Fruit fly (Drosophila melanogaster) whole organism, embryonic: Measurements from ENCODE around the gene da.

Source experiments
- CG1024 ChIP-seq: fragments of 200-800 bp; sonication (Bioruptor generic); IDR thresholded peaks from 2 replicates; pipeline ENCODE4 v1.3.6; 2022; ENCODE audit warnings: missing biosample characterization, missing genetic modification characterization
- CG10543 ChIP-seq: fragments of 200-800 bp; sonication (Bioruptor generic); optimal IDR thresholded peaks from 3 replicates; lab custom pipeline; 2017; ENCODE audit warnings: missing biosample characterization, mild to moderate bottlenecking, missing genetic modification characterization, moderate library complexity
- CG11398 ChIP-seq: fragments of 200-800 bp; sonication (Bioruptor generic); optimal IDR thresholded peaks from 2 replicates; lab custom pipeline; 2016; ENCODE audit warnings: missing biosample characterization, missing genetic modification characterization
- CG11456 ChIP-seq: fragments of 200-800 bp; sonication (Bioruptor generic); IDR thresholded peaks from 3 replicates; pipeline ENCODE4 v1.3.6; 2022; ENCODE audit warnings: missing biosample characterization, missing genetic modification characterization
- CG11723 ChIP-seq: fragments of 200-800 bp; sonication (Bioruptor generic); optimal IDR thresholded peaks from 2 replicates; lab custom pipeline; 2017; ENCODE audit warnings: missing biosample characterization, mild to moderate bottlenecking, missing genetic modification characterization
- CG1647 ChIP-seq: fragments of 200-800 bp; sonication (Bioruptor generic); optimal IDR thresholded peaks from 3 replicates; lab custom pipeline; 2016; ENCODE audit warnings: missing biosample characterization, missing genetic modification characterization
- CG17359 ChIP-seq: fragments of 200-800 bp; sonication (Bioruptor generic); optimal IDR thresholded peaks from 3 replicates; lab custom pipeline; 2018; ENCODE audit warnings: missing biosample characterization, mild to moderate bottlenecking, missing genetic modification characterization, moderate library complexity
- CG17829 ChIP-seq: fragments of 200-800 bp; optimal IDR thresholded peaks from 2 replicates; lab custom pipeline; 2019; ENCODE audit warnings: missing biosample characterization, mild to moderate bottlenecking, missing genetic modification characterization, moderate library complexity
- CG30403 ChIP-seq: fragments of 200-800 bp; sonication (Bioruptor generic); optimal IDR thresholded peaks from 3 replicates; lab custom pipeline; 2016; ENCODE audit warnings: missing biosample characterization, missing genetic modification characterization
- CG3281 ChIP-seq: fragments of 200-800 bp; sonication (Bioruptor generic); optimal IDR thresholded peaks from 3 replicates; lab custom pipeline; 2017; ENCODE audit warnings: missing biosample characterization, mild to moderate bottlenecking, missing genetic modification characterization
- CG4820 ChIP-seq: fragments of 200-800 bp; sonication (Bioruptor generic); optimal IDR thresholded peaks from 3 replicates; lab custom pipeline; 2016; ENCODE audit warnings: missing biosample characterization, missing genetic modification characterization
- CG6654 ChIP-seq: fragments of 200-800 bp; sonication (Bioruptor generic); optimal IDR thresholded peaks from 2 replicates; lab custom pipeline; 2017; ENCODE audit warnings: missing biosample characterization, mild to moderate bottlenecking, missing genetic modification characterization
- CG6813 ChIP-seq: fragments of 200-800 bp; sonication (Bioruptor generic); optimal IDR thresholded peaks from 2 replicates; lab custom pipeline; 2017; ENCODE audit warnings: missing biosample characterization, missing genetic modification characterization, mild to moderate bottlenecking, moderate library complexity, missing genetic modification reagents
- CG7928 ChIP-seq: fragments of 200-800 bp; sonication (Bioruptor generic); optimal IDR thresholded peaks from 2 replicates; lab custom pipeline; 2017; ENCODE audit warnings: missing biosample characterization, mild to moderate bottlenecking, missing genetic modification characterization
- CG9876 ChIP-seq: fragments of 200-800 bp; sonication (Bioruptor generic); optimal IDR thresholded peaks from 2 replicates; lab custom pipeline; 2016; ENCODE audit warnings: missing biosample characterization, missing genetic modification characterization
- D ChIP-seq, 2 experiments: fragments of 200-800 bp in 1 of 2; fragments of >200 bp in 1 of 2; sonication (Bioruptor generic) in 1 of 2; optimal IDR thresholded peaks; 2 replicates in 1 of 2; 3 replicates in 1 of 2; lab custom pipeline; 2017; ENCODE audit warnings: mild to moderate bottlenecking in 1 of 2, missing biosample characterization in 1 of 2, missing genetic modification characterization in 1 of 2, missing genetic modification reagents in 1 of 2
- Dref ChIP-seq: fragments of 200-800 bp; sonication (Bioruptor generic); IDR thresholded peaks from 2 replicates; pipeline ENCODE4 v1.3.6; 2022; ENCODE audit warnings: missing biosample characterization, missing genetic modification characterization
- Hand ChIP-seq: fragments of 200-800 bp; sonication (Bioruptor generic); optimal IDR thresholded peaks from 2 replicates; lab custom pipeline; 2017; ENCODE audit warnings: mild to moderate bottlenecking, missing biosample characterization, missing genetic modification reagents, missing genetic modification characterization
- HmgZ ChIP-seq: fragments of 200-800 bp; sonication (Bioruptor generic); optimal IDR thresholded peaks from 2 replicates; lab custom pipeline; 2018; ENCODE audit warnings: missing biosample characterization, mild to moderate bottlenecking, missing genetic modification characterization
- Med ChIP-seq: fragments of 200-800 bp; sonication (Bioruptor generic); peaks from one replicate; lab custom pipeline; 2016; ENCODE audit warnings: missing biosample characterization, missing genetic modification characterization, mild to moderate bottlenecking, inconsistent platforms, moderate library complexity
- Meics ChIP-seq: fragments of 200-800 bp; sonication (Bioruptor generic); optimal IDR thresholded peaks from 2 replicates; lab custom pipeline; 2017; ENCODE audit warnings: missing biosample characterization, mild to moderate bottlenecking, missing genetic modification characterization
- Mrtf ChIP-seq: fragments of 200-800 bp; sonication (Bioruptor generic); IDR thresholded peaks from 3 replicates; pipeline ENCODE4 v1.3.6; 2022; ENCODE audit warnings: missing biosample characterization, missing genetic modification characterization
- NC2α ChIP-seq: fragments of 200-800 bp; sonication (Bioruptor generic); optimal IDR thresholded peaks from 2 replicates; lab custom pipeline; 2016; ENCODE audit warnings: missing biosample characterization, missing genetic modification characterization
- Nf-YA ChIP-seq: fragments of 200-800 bp; sonication (Bioruptor generic); IDR thresholded peaks from 2 replicates; pipeline ENCODE4 v1.3.6; 2022; ENCODE audit warnings: missing biosample characterization, missing genetic modification characterization
- Optix ChIP-seq: fragments of 200-800 bp; sonication (Bioruptor generic); IDR thresholded peaks from 3 replicates; pipeline ENCODE4 v1.3.6; 2022; ENCODE audit warnings: missing biosample characterization, missing genetic modification characterization
- PHDP ChIP-seq: fragments of 200-800 bp; sonication (Bioruptor generic); optimal IDR thresholded peaks from 3 replicates; lab custom pipeline; 2018; ENCODE audit warnings: missing biosample characterization, mild to moderate bottlenecking, missing genetic modification characterization, moderate library complexity
- Six4 ChIP-seq: fragments of 200-800 bp; sonication (Bioruptor generic); optimal IDR thresholded peaks from 2 replicates; lab custom pipeline; 2016; ENCODE audit warnings: missing biosample characterization, missing genetic modification characterization
- Spps ChIP-seq: fragments of 200-800 bp; sonication (Bioruptor generic); optimal IDR thresholded peaks from 2 replicates; lab custom pipeline; 2018; ENCODE audit warnings: missing biosample characterization, mild to moderate bottlenecking, missing genetic modification characterization
- Tbp ChIP-seq: fragments of >200 bp; optimal IDR thresholded peaks from 2 replicates; lab custom pipeline; 2018; ENCODE audit warnings: missing biosample characterization, missing genetic modification characterization
- abd-A ChIP-seq: fragments of 200-800 bp; sonication (Bioruptor generic); optimal IDR thresholded peaks from 3 replicates; lab custom pipeline; 2019; ENCODE audit warnings: missing biosample characterization, mild to moderate bottlenecking, missing genetic modification characterization, moderate library complexity
- al ChIP-seq: fragments of 200-800 bp; sonication (Bioruptor generic); IDR thresholded peaks from 2 replicates; pipeline ENCODE4 v1.3.6; 2022; ENCODE audit warnings: missing biosample characterization, missing genetic modification characterization
- az2 ChIP-seq: fragments of 200-800 bp; sonication (Bioruptor generic); optimal IDR thresholded peaks from 3 replicates; lab custom pipeline; 2016; ENCODE audit warnings: missing biosample characterization, missing genetic modification characterization
- bigmax ChIP-seq: fragments of 200-800 bp; sonication (Bioruptor generic); optimal IDR thresholded peaks from 2 replicates; lab custom pipeline; 2018; ENCODE audit warnings: missing biosample characterization, mild to moderate bottlenecking, missing genetic modification characterization
- btn ChIP-seq: fragments of 200-800 bp; sonication (Bioruptor generic); optimal IDR thresholded peaks from 2 replicates; lab custom pipeline; 2016; ENCODE audit warnings: missing biosample characterization, missing genetic modification characterization
- ci ChIP-seq: fragments of 200-800 bp; sonication (Bioruptor generic); IDR thresholded peaks from 3 replicates; pipeline ENCODE4 v1.3.6; 2022; ENCODE audit warnings: missing biosample characterization, missing genetic modification characterization
- crp ChIP-seq, 2 experiments: fragments of 200-800 bp; sonication (Bioruptor generic); optimal IDR thresholded peaks; 2 replicates in 1 of 2; 3 replicates in 1 of 2; lab custom pipeline; 2017; ENCODE audit warnings: missing biosample characterization in 2 of 2, missing genetic modification characterization in 2 of 2, mild to moderate bottlenecking in 1 of 2, moderate library complexity in 1 of 2
- dmrt11E ChIP-seq: fragments of 200-800 bp; sonication (Bioruptor generic); optimal IDR thresholded peaks from 3 replicates; lab custom pipeline; 2018; ENCODE audit warnings: missing biosample characterization, mild to moderate bottlenecking, missing genetic modification characterization, moderate library complexity
- ftz-f1 ChIP-seq: fragments of 200-800 bp; sonication (Bioruptor generic); optimal IDR thresholded peaks from 2 replicates; lab custom pipeline; 2016; ENCODE audit warnings: missing biosample characterization, missing genetic modification characterization
- gcm ChIP-seq: fragments of 200-800 bp; sonication (Bioruptor generic); optimal IDR thresholded peaks from 2 replicates; lab custom pipeline; 2019; ENCODE audit warnings: missing biosample characterization, mild to moderate bottlenecking, missing genetic modification characterization, moderate library complexity
- grau ChIP-seq: fragments of 200-800 bp; optimal IDR thresholded peaks from 3 replicates; lab custom pipeline; 2019; ENCODE audit warnings: missing biosample characterization, mild to moderate bottlenecking, missing genetic modification characterization, moderate library complexity
- hbn ChIP-seq: fragments of 200-800 bp; sonication (Bioruptor generic); IDR thresholded peaks from 2 replicates; pipeline ENCODE4 v1.3.6; 2022; ENCODE audit warnings: missing biosample characterization, missing genetic modification characterization; ENCODE audit not compliant: partially characterized antibody
- ken ChIP-seq: fragments of 200-800 bp; sonication (Bioruptor generic); IDR thresholded peaks from 3 replicates; pipeline ENCODE4 v1.3.6; 2022; ENCODE audit warnings: missing biosample characterization, missing genetic modification characterization
- nerfin-1 ChIP-seq: fragments of 200-800 bp; sonication (Bioruptor generic); optimal IDR thresholded peaks from 3 replicates; lab custom pipeline; 2019; ENCODE audit warnings: missing biosample characterization, mild to moderate bottlenecking, missing genetic modification characterization, moderate library complexity
- pita ChIP-seq: fragments of 200-800 bp; sonication (Bioruptor generic); optimal IDR thresholded peaks from 2 replicates; lab custom pipeline; 2017; ENCODE audit warnings: missing biosample characterization, mild to moderate bottlenecking, missing genetic modification characterization
- pnt ChIP-seq: fragments of 200-800 bp; sonication (Bioruptor generic); optimal IDR thresholded peaks from 3 replicates; lab custom pipeline; 2016; ENCODE audit warnings: missing biosample characterization, missing genetic modification characterization
- ranshi ChIP-seq: fragments of 200-800 bp; sonication (Bioruptor generic); IDR thresholded peaks from 2 replicates; pipeline ENCODE4 v1.3.6; 2022; ENCODE audit warnings: missing biosample characterization, missing genetic modification characterization
- sens ChIP-seq: fragments of 200-800 bp; sonication (Bioruptor generic); peaks from one replicate; lab custom pipeline; 2016; ENCODE audit warnings: missing biosample characterization, missing genetic modification characterization
- stwl ChIP-seq: fragments of 200-800 bp; sonication (Bioruptor generic); optimal IDR thresholded peaks from 3 replicates; lab custom pipeline; 2018; ENCODE audit warnings: missing biosample characterization, mild to moderate bottlenecking, missing genetic modification characterization, moderate library complexity
- tll ChIP-seq, 2 experiments: fragments of 200-800 bp in 1 of 2; fragments of >200 bp in 1 of 2; sonication (Bioruptor generic) in 1 of 2; optimal IDR thresholded peaks; 2 replicates each; lab custom pipeline; 2017 to 2019; ENCODE audit warnings: missing biosample characterization in 2 of 2, missing genetic modification characterization in 2 of 2, mild to moderate bottlenecking in 1 of 2, moderate library complexity in 1 of 2
- vnd ChIP-seq: fragments of 200-800 bp; sonication (Bioruptor generic); IDR thresholded peaks from 3 replicates; pipeline ENCODE4 v1.3.6; 2022; ENCODE audit warnings: missing biosample characterization, missing genetic modification characterization; ENCODE audit not compliant: partially characterized antibody
- vvl ChIP-seq: fragments of 200-800 bp; sonication (Bioruptor generic); IDR thresholded peaks from 2 replicates; pipeline ENCODE4 v1.3.6; 2022; ENCODE audit warnings: missing biosample characterization, missing genetic modification characterization

da gene

dm6 chr2L:10366525-10366924 lies 21.4 kb upstream of the da start, which contains the start of gene CG5056 (continued):
- TF ChIP-seq abd-A (tag; lab: Kevin White, UChicago) (no peak), sens (GFP tag; lab: Kevin White, UChicago) (peak; percentile 49), CG4820 (GFP tag; lab: Kevin White, UChicago) (no peak), CG7928 (GFP tag; lab: Kevin White, UChicago) (peak; percentile 95), stwl (peak; percentile 59), al (GFP tag; lab: Robert Waterston, UW) (no peak; the same call in 1 of the 2 replicates), pita (GFP tag; lab: Kevin White, UChicago) (no peak), ken (GFP tag; lab: Robert Waterston, UW) (no peak), gcm (GFP tag; lab: Kevin White, UChicago) (no peak), CG9876 (GFP tag; lab: Kevin White, UChicago) (no peak), nerfin-1 (tag; lab: Kevin White, UChicago) (peak; percentile 12), CG11398 (GFP tag; lab: Kevin White, UChicago) (no peak), CG1024 (peak; percentile 93), CG6813 (no peak), Spps (tag; lab: Kevin White, UChicago) (no peak), Mrtf (GFP tag; lab: Robert Waterston, UW) (no peak), btn (GFP tag; lab: Kevin White, UChicago) (no peak), CG30403 (no peak), crp (GFP tag; optimal IDR thresholded peaks at IDR 0.05; lab: Kevin White, UChicago) (peak in 1 of 2 experiments; percentile 66), CG10543 (GFP tag; lab: Kevin White, UChicago) (no peak), CG1647 (GFP tag; lab: Kevin White, UChicago) (no peak), CG17829 (tag; lab: Kevin White, UChicago) (peak; percentile 47), pnt (GFP tag; lab: Kevin White, UChicago) (no peak), PHDP (tag; lab: Kevin White, UChicago) (peak; percentile 18), hbn (GFP tag; lab: Robert Waterston, UW) (no peak), CG11456 (GFP tag; lab: Robert Waterston, UW) (no peak), ftz-f1 (no peak), Optix (GFP tag; lab: Robert Waterston, UW) (no peak), Hand (GFP tag; lab: Kevin White, UChicago) (no peak), bigmax (peak; percentile 69), Nf-YA (GFP tag; lab: Robert Waterston, UW) (no peak), CG17359 (tag; lab: Kevin White, UChicago) (no peak), Six4 (GFP tag; lab: Kevin White, UChicago) (no peak), D (optimal IDR thresholded peaks at IDR 0.05; lab: Kevin White, UChicago) (no peak), D (GFP tag; optimal IDR thresholded peaks at IDR 0.05; lab: Kevin White, UChicago) (peak; percentile 22), Dref (GFP tag; lab: Robert Waterston, UW) (peak; percentile 39), HmgZ (peak; percentile 62), ranshi (no peak), vnd (GFP tag; lab: Robert Waterston, UW) (no peak), CG3281 (GFP tag; lab: Kevin White, UChicago) (no peak), ci (GFP tag; lab: Robert Waterston, UW) (peak; percentile 23; the same call in 1 of the 3 replicates), dmrt11E (peak; percentile 13), grau (tag; lab: Kevin White, UChicago) (peak; percentile 34), vvl (0 out of 2 replicates have a peak, but pooled peaks have one; percentile 28), CG6654 (GFP tag; lab: Kevin White, UChicago) (no peak), tll (GFP tag; optimal IDR thresholded peaks at IDR 0.05; lab: Kevin White, UChicago) (no peak), Tbp (no peak), CG11723 (GFP tag; lab: Kevin White, UChicago) (peak; percentile 87), az2 (GFP tag; lab: Kevin White, UChicago) (no peak), Med (GFP tag; lab: Kevin White, UChicago) (peak; percentile 78), Meics (GFP tag; lab: Kevin White, UChicago) (no peak), NC2α (GFP tag; lab: Kevin White, UChicago) (no peak)
